Worm (Caenorhabditis elegans): Measurements from ENCODE around the gene srbc-56.
"Not testable (repeated sequence)": the region's sequence is repeated elsewhere in the genome, so short reads cannot be mapped to it uniquely, and the experiment has no call there.

srbc-56 gene

DNA sequence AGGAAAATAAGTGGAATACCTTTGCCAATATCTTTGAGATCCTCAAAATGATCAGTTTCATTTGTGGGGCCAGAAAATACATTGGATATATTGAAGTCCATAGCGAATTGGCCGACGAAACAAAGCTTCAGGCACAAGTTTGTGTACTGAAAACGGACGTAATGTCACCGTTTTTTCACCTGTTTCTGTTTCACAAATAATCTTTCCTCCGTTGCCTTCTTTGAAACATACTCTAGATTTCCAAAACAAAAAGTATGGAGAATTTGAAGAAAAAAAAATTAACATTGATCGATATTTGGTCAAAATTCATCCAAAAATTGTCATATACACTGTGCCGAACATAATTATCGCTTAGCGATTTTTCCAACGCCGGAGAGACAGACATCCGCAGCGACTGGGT is 31.1 kb upstream of the srbc-56 start, which contains the start of gene srz-12:
Gene srz-12 (minus strand): TSS at position 101 of the 400 bp plus-strand sequence.
- no peak for TF ChIP-seq nhr-12 (tag; optimal IDR thresholded peaks at IDR 0.05)
- TF ChIP-seq ceh-83 (GFP tag; optimal IDR thresholded peaks at IDR 0.05): no peak
- TF ChIP-seq mep-1 (tag; optimal IDR thresholded peaks at IDR 0.05): no peak
- TF ChIP-seq ceh-43 (GFP tag; optimal IDR thresholded peaks at IDR 0.05): no peak
- TF ChIP-seq hlh-1 (tag; optimal IDR thresholded peaks at IDR 0.05): no peak
- TF ChIP-seq lsy-2 (tag; optimal IDR thresholded peaks at IDR 0.05): no peak
- TF ChIP-seq pha-4 (tag; optimal IDR thresholded peaks at IDR 0.05): no peak
- no peak for TF ChIP-seq ztf-11 (tag; optimal IDR thresholded peaks at IDR 0.05)
- no peak for TF ChIP-seq ceh-39 (tag; optimal IDR thresholded peaks at IDR 0.05)
- no peak for TF ChIP-seq unc-39 (tag; optimal IDR thresholded peaks at IDR 0.05)
- TF ChIP-seq sptf-1 (tag; optimal IDR thresholded peaks at IDR 0.05): no peak
- TF ChIP-seq tbx-8 (GFP tag; optimal IDR thresholded peaks at IDR 0.05): no peak
- TF ChIP-seq nhr-237 (tag; optimal IDR thresholded peaks at IDR 0.05): no peak
- no peak for TF ChIP-seq unc-62 (GFP tag; optimal IDR thresholded peaks at IDR 0.05)
- TF ChIP-seq nhr-28 (tag; optimal IDR thresholded peaks at IDR 0.05): no peak
- TF ChIP-seq M03D4.4 (tag; optimal IDR thresholded peaks at IDR 0.05): no peak
- no peak for TF ChIP-seq snpc-4 (tag; optimal IDR thresholded peaks at IDR 0.05)
- TF ChIP-seq ces-1 (GFP tag; optimal IDR thresholded peaks at IDR 0.05): no peak
- no peak for TF ChIP-seq mab-5 (tag; optimal IDR thresholded peaks at IDR 0.05)
- TF ChIP-seq nhr-76 (tag; optimal IDR thresholded peaks at IDR 0.05): no peak

DNA sequence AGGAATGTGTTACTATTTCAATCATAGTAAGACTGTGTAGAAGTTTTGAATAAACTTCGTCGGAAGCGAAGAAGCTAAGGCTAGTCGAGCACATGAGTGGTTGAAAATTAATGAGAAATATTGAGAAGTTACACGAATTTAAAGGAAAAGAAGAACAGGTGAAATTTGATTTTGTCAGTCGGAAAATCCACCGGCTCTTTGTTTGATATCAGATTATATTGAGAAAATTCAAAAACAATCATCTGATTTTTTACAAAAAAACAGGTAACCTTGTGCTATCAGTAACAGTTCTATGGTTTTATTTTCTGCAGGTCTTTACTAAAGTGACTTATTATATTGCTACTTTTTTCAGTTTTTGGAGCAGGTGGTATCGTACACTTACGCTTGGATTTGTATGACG is 26.8 kb upstream of the srbc-56 start, which contains the start of gene srh-148:
Gene srh-148 (minus strand): TSS at position 101 of the 400 bp plus-strand sequence.
- TF ChIP-seq unc-62 (GFP tag; optimal IDR thresholded peaks at IDR 0.05): no peak
- no peak for TF ChIP-seq M03D4.4 (tag; optimal IDR thresholded peaks at IDR 0.05)
- TF ChIP-seq lin-32 (GFP tag; optimal IDR thresholded peaks at IDR 0.05): no peak
- no peak for TF ChIP-seq lin-13 (tag; optimal IDR thresholded peaks at IDR 0.05)
- no peak for TF ChIP-seq ceh-39 (tag; optimal IDR thresholded peaks at IDR 0.05)
- TF ChIP-seq cnd-1 (tag; optimal IDR thresholded peaks at IDR 0.05): no peak
- TF ChIP-seq unc-39 (tag; optimal IDR thresholded peaks at IDR 0.05): no peak

DNA sequence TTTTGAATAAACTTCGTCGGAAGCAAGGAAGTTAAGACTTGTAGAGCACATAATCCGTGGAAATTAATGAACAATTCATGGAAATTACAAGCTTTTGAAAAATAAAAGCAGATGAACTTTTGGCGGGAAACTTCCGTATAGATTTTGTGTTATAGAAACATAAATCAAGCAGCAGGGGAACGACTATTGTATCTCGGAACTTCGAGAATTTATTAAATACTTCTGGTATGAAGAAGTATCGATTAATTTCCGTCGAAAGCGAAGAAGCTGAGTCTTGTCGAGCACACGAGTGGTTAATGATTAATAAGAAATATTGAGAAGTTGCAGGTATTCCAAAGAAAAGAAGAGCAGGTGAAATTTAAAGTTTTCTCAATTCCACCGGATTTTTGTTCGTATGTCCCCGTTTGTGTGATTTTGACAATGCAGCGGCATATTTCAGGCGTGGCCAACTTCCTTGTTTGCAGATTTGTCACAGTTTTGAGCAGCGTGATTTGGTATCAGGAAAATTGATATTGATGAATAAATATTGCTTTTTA is 18.9 kb upstream of the srbc-56 start, which contains the start of gene srh-147:
Gene srh-147 (minus strand): TSS at position 51 of the 536 bp plus-strand sequence.
- TF ChIP-seq elt-1 (tag; optimal IDR thresholded peaks at IDR 0.05; ENCODE audit: borderline replicate concordance, insufficient read depth); unc-120 (tag; optimal IDR thresholded peaks at IDR 0.05; ENCODE audit: poor library complexity, severe bottlenecking); nhr-2 (tag; optimal IDR thresholded peaks at IDR 0.05): not testable (repeated sequence)

DNA sequence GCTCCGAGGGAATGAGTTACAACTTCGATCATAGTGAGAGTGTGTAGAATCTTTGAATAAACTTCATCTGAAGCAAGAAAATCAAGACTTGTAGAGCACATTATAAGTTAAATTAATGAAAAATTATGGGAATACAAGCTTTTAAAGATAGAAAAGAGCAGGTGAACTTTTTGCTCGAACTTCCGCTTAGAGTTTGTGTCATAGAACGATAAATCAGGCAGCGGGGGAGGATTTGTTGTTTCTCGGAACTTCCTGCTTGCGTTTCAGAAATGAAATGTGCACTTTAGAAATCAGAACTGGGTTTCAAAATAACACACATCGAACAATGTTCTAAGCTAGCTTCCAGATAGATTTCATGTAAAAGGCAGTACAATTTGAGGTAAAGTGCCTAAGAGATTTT is 9.6 kb upstream of the srbc-56 start, which contains the start of gene srh-149:
Gene srh-149 (minus strand): TSS at position 101 of the 400 bp plus-strand sequence.
- no peak for TF ChIP-seq mls-2 (tag; optimal IDR thresholded peaks at IDR 0.05)
- no peak for TF ChIP-seq pha-4 (tag; optimal IDR thresholded peaks at IDR 0.05)
- no peak for TF ChIP-seq snpc-4 (tag; optimal IDR thresholded peaks at IDR 0.05)
- TF ChIP-seq nhr-12 (tag; optimal IDR thresholded peaks at IDR 0.05): no peak
- TF ChIP-seq nhr-76 (tag; optimal IDR thresholded peaks at IDR 0.05): no peak
- no peak for TF ChIP-seq ces-1 (GFP tag; optimal IDR thresholded peaks at IDR 0.05)
- TF ChIP-seq ceh-39 (tag; optimal IDR thresholded peaks at IDR 0.05): no peak
- TF ChIP-seq ztf-11 (tag; optimal IDR thresholded peaks at IDR 0.05): no peak
- TF ChIP-seq nhr-2 (tag; optimal IDR thresholded peaks at IDR 0.05): no peak
- no peak for TF ChIP-seq bed-3 (GFP tag; optimal IDR thresholded peaks at IDR 0.05)
- TF ChIP-seq lsy-2 (tag; optimal IDR thresholded peaks at IDR 0.05): no peak
- TF ChIP-seq unc-62 (GFP tag; optimal IDR thresholded peaks at IDR 0.05): no peak
- TF ChIP-seq ceh-43 (GFP tag; optimal IDR thresholded peaks at IDR 0.05): no peak
- no peak for TF ChIP-seq nhr-237 (tag; optimal IDR thresholded peaks at IDR 0.05)
- no peak for TF ChIP-seq hlh-1 (tag; optimal IDR thresholded peaks at IDR 0.05)

DNA sequence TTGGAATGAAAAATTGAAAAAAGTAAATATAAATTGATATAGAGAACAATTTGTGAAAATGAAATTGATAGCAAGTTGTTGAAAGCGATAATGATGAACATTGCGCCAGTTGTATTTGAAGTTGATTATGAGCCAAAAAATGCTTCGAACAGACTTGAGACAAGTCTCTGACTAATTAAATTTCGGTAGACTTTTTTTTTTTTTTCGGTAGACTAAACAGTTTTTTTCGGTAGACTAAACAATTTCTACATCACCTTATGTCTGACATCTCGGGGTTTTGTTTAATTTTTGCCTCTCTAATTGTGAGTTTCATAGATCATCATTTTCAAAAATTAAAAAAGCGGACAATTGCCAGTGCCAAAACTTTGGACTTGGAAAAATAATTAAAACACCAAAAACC is 2.1 kb upstream of the srbc-56 start, which contains the start of gene srbc-54:
Gene srbc-54 (minus strand): TSS at position 101 of the 400 bp plus-strand sequence.
- no peak for TF ChIP-seq unc-62 (GFP tag; optimal IDR thresholded peaks at IDR 0.05)
- no peak for TF ChIP-seq ceh-83 (GFP tag; optimal IDR thresholded peaks at IDR 0.05)
- TF ChIP-seq ham-2 (GFP tag; optimal IDR thresholded peaks at IDR 0.05): no peak
- TF ChIP-seq unc-120 (tag; optimal IDR thresholded peaks at IDR 0.05; ENCODE audit: poor library complexity, severe bottlenecking): no peak
- TF ChIP-seq hlh-1 (tag; optimal IDR thresholded peaks at IDR 0.05): no peak
- TF ChIP-seq elt-3 (tag; optimal IDR thresholded peaks at IDR 0.05): no peak
- no peak for TF ChIP-seq tbx-8 (GFP tag; optimal IDR thresholded peaks at IDR 0.05)
- no peak for TF ChIP-seq mab-5 (tag; optimal IDR thresholded peaks at IDR 0.05)
- TF ChIP-seq blmp-1 (tag; optimal IDR thresholded peaks at IDR 0.05): no peak
- TF ChIP-seq lsy-2 (tag; optimal IDR thresholded peaks at IDR 0.05): no peak
- TF ChIP-seq mls-2 (tag; optimal IDR thresholded peaks at IDR 0.05): no peak
- no peak for TF ChIP-seq flh-1 (GFP tag; optimal IDR thresholded peaks at IDR 0.05)
- TF ChIP-seq ceh-39 (tag; optimal IDR thresholded peaks at IDR 0.05): no peak
- TF ChIP-seq nhr-76 (tag; optimal IDR thresholded peaks at IDR 0.05): no peak
- TF ChIP-seq nhr-2 (tag; optimal IDR thresholded peaks at IDR 0.05): no peak
- TF ChIP-seq pha-4 (tag; optimal IDR thresholded peaks at IDR 0.05): no peak
- no peak for TF ChIP-seq drap-1 (GFP tag; optimal IDR thresholded peaks at IDR 0.05)
- TF ChIP-seq mep-1 (tag; optimal IDR thresholded peaks at IDR 0.05): no peak

Data from whole organism, mixed stage, embryonic.